Worm (Caenorhabditis elegans) whole organism, mixed stage, embryonic: ENCODE results near the gene F46F5.10.
A peak's percentile ranks its signal among the peaks of the same experiment; 100 is the strongest.

ENCODE experiments used
- M03D4.4 ChIP-seq: sonication (generic microtip); optimal IDR thresholded peaks from 2 replicates; lab custom pipeline; 2017; ENCODE audit warnings: mild to moderate bottlenecking, missing genetic modification characterization, missing compliant biosample characterization
- bed-3 ChIP-seq: fragments of 200-800 bp; sonication (Bioruptor generic); optimal IDR thresholded peaks from 3 replicates; lab custom pipeline; 2018; ENCODE audit warnings: mild to moderate bottlenecking, missing genetic modification characterization, moderate library complexity, missing compliant biosample characterization
- blmp-1 ChIP-seq: fragments of 150-350 bp; optimal IDR thresholded peaks from 2 replicates; lab custom pipeline; 2014; ENCODE audit warnings: missing biosample characterization, missing genetic modification characterization
- ceh-39 ChIP-seq: fragments of 150-350 bp; optimal IDR thresholded peaks from 2 replicates; lab custom pipeline; 2014; ENCODE audit warnings: missing biosample characterization, missing genetic modification characterization
- ceh-43 ChIP-seq: fragments of 200-800 bp; sonication (Bioruptor generic); optimal IDR thresholded peaks from 2 replicates; lab custom pipeline; 2018; ENCODE audit warnings: mild to moderate bottlenecking, missing genetic modification characterization, moderate library complexity, missing compliant biosample characterization
- ceh-83 ChIP-seq: fragments of 200-800 bp; sonication (Bioruptor generic); optimal IDR thresholded peaks from 2 replicates; lab custom pipeline; 2018; ENCODE audit warnings: mild to moderate bottlenecking, missing genetic modification characterization, missing compliant biosample characterization
- ces-1 ChIP-seq: fragments of 150-350 bp; optimal IDR thresholded peaks from 2 replicates; lab custom pipeline; 2014; ENCODE audit warnings: missing biosample characterization, missing genetic modification reagents, missing genetic modification characterization
- cnd-1 ChIP-seq: fragments of 200-800 bp; sonication (Bioruptor generic); optimal IDR thresholded peaks from 2 replicates; lab custom pipeline; 2018; ENCODE audit warnings: mild to moderate bottlenecking, missing genetic modification characterization, missing compliant biosample characterization
- drap-1 ChIP-seq: fragments of 200-800 bp; sonication (Bioruptor generic); optimal IDR thresholded peaks from 3 replicates; lab custom pipeline; 2018; ENCODE audit warnings: mild to moderate bottlenecking, missing genetic modification characterization, missing compliant biosample characterization
- elt-1 ChIP-seq: sonication (generic microtip); optimal IDR thresholded peaks from 2 replicates; lab custom pipeline; 2017; ENCODE audit warnings: missing genetic modification characterization, mild to moderate bottlenecking, missing compliant biosample characterization, antibody characterized with exemption, moderate library complexity, borderline replicate concordance; ENCODE audit not compliant: insufficient read depth
- elt-3 ChIP-seq: fragments of 150-350 bp; optimal IDR thresholded peaks from 2 replicates; lab custom pipeline; 2014; ENCODE audit warnings: missing biosample characterization, missing genetic modification characterization
- flh-1 ChIP-seq: fragments of 200-800 bp; sonication (Bioruptor generic); optimal IDR thresholded peaks from 2 replicates; lab custom pipeline; 2018; ENCODE audit warnings: mild to moderate bottlenecking, missing genetic modification characterization, moderate library complexity, missing compliant biosample characterization
- ham-2 ChIP-seq: fragments of 200-800 bp; sonication (Bioruptor generic); optimal IDR thresholded peaks from 2 replicates; lab custom pipeline; 2018; ENCODE audit warnings: mild to moderate bottlenecking, missing genetic modification characterization, missing compliant biosample characterization
- hlh-1 ChIP-seq: fragments of 150-350 bp; optimal IDR thresholded peaks from 2 replicates; lab custom pipeline; 2014; ENCODE audit warnings: missing biosample characterization, missing genetic modification reagents, missing genetic modification characterization
- lin-13 ChIP-seq: fragments of 150-350 bp; optimal IDR thresholded peaks from 2 replicates; lab custom pipeline; 2014; ENCODE audit warnings: missing biosample characterization, missing genetic modification characterization
- lin-32 ChIP-seq: fragments of 200-800 bp; sonication (Bioruptor generic); optimal IDR thresholded peaks from 2 replicates; lab custom pipeline; 2018; ENCODE audit warnings: mild to moderate bottlenecking, missing genetic modification characterization, missing compliant biosample characterization
- lsy-2 ChIP-seq: fragments of 150-350 bp; optimal IDR thresholded peaks from 2 replicates; lab custom pipeline; 2014; ENCODE audit warnings: missing biosample characterization, missing genetic modification characterization
- mab-5 ChIP-seq: fragments of 150-350 bp; optimal IDR thresholded peaks from 2 replicates; lab custom pipeline; 2014; ENCODE audit warnings: missing biosample characterization, missing genetic modification characterization
- mep-1 ChIP-seq: fragments of 150-350 bp; optimal IDR thresholded peaks from 2 replicates; lab custom pipeline; 2017; ENCODE audit warnings: missing biosample characterization, missing genetic modification reagents, missing genetic modification characterization, inconsistent platforms
- mls-2 ChIP-seq: sonication (generic microtip); optimal IDR thresholded peaks from 2 replicates; lab custom pipeline; 2016; ENCODE audit warnings: mild to moderate bottlenecking, missing genetic modification characterization, moderate library complexity, missing compliant biosample characterization
- nhr-12 ChIP-seq: fragments of 150-350 bp; optimal IDR thresholded peaks from 2 replicates; lab custom pipeline; 2014; ENCODE audit warnings: missing biosample characterization, missing genetic modification characterization
- nhr-2 ChIP-seq: fragments of 150-350 bp; optimal IDR thresholded peaks from 2 replicates; lab custom pipeline; 2014; ENCODE audit warnings: missing biosample characterization, missing genetic modification characterization
- nhr-237 ChIP-seq: fragments of 150-350 bp; optimal IDR thresholded peaks from 2 replicates; lab custom pipeline; 2014; ENCODE audit warnings: missing biosample characterization, missing genetic modification characterization
- nhr-28 ChIP-seq: fragments of 150-350 bp; optimal IDR thresholded peaks from 2 replicates; lab custom pipeline; 2014; ENCODE audit warnings: missing biosample characterization, missing genetic modification characterization
- nhr-76 ChIP-seq: sonication (generic microtip); optimal IDR thresholded peaks from 2 replicates; lab custom pipeline; 2017; ENCODE audit warnings: missing biosample characterization, missing genetic modification characterization
- pha-4 ChIP-seq: fragments of 150-350 bp; optimal IDR thresholded peaks from 2 replicates; lab custom pipeline; 2018; ENCODE audit warnings: missing biosample characterization, missing genetic modification reagents, missing genetic modification characterization
- sem-2 ChIP-seq: fragments of 200-800 bp; sonication (Bioruptor generic); optimal IDR thresholded peaks from 2 replicates; lab custom pipeline; 2018; ENCODE audit warnings: mild to moderate bottlenecking, missing genetic modification characterization, missing compliant biosample characterization
- snpc-4 ChIP-seq: fragments of 150-350 bp; optimal IDR thresholded peaks from 2 replicates; lab custom pipeline; 2014; ENCODE audit warnings: missing biosample characterization, missing genetic modification characterization
- sptf-1 ChIP-seq: sonication (generic microtip); optimal IDR thresholded peaks from 2 replicates; lab custom pipeline; 2017; ENCODE audit warnings: mild to moderate bottlenecking, missing genetic modification characterization, moderate library complexity, missing compliant biosample characterization
- tbx-8 ChIP-seq: fragments of 200-800 bp; sonication (Bioruptor generic); optimal IDR thresholded peaks from 2 replicates; lab custom pipeline; 2018; ENCODE audit warnings: mild to moderate bottlenecking, missing genetic modification characterization, moderate library complexity, missing compliant biosample characterization
- unc-120 ChIP-seq: sonication (generic microtip); optimal IDR thresholded peaks from 2 replicates; lab custom pipeline; 2017; ENCODE audit warnings: missing genetic modification characterization, missing compliant biosample characterization; ENCODE audit not compliant: poor library complexity, severe bottlenecking
- unc-39 ChIP-seq: fragments of 150-350 bp; optimal IDR thresholded peaks from 2 replicates; lab custom pipeline; 2014; ENCODE audit warnings: missing biosample characterization, missing genetic modification characterization
- unc-62 ChIP-seq: fragments of 150-350 bp; optimal IDR thresholded peaks from 2 replicates; lab custom pipeline; 2014; ENCODE audit warnings: missing biosample characterization, missing genetic modification reagents, missing genetic modification characterization
- zip-8 ChIP-seq: fragments of 150-350 bp; optimal IDR thresholded peaks from 2 replicates; lab custom pipeline; 2014; ENCODE audit warnings: missing biosample characterization, missing genetic modification characterization
- ztf-11 ChIP-seq: fragments of 150-350 bp; optimal IDR thresholded peaks from 2 replicates; lab custom pipeline; 2014; ENCODE audit warnings: missing biosample characterization, missing genetic modification characterization

The F46F5.10 gene

DNA sequence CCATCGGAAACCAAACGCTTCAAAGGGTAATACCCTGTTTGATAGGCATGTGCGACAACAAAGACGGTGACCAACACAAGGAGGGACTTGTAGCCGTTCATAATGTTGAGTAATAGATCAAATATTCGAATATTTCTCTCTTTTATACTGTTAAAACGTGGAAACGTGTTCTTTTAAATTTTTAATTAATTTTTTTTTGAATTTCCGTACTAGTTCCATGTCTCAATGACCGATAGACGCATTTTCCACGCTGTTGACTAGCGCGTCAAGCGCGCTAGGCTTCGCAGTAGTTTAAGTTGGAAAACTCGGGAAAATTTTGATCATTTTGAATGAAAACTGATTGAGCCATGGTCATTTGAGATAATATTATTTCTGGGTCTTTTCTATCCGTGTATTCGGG, 43.2 kb downstream of the F46F5.10 start, which contains the start of gene Y46B2A.3:
TSS of gene Y46B2A.3 (minus strand) at position 101 of the 400 bp plus-strand sequence.
- TF ChIP-seq ces-1: no peak
- no peak for TF ChIP-seq ceh-43
- no peak for TF ChIP-seq lsy-2 (tag; lab: Kevin White, UChicago)
- no peak for TF ChIP-seq mab-5 (tag; lab: Kevin White, UChicago)
- no peak for TF ChIP-seq nhr-237 (tag; lab: Kevin White, UChicago)
- no peak for TF ChIP-seq elt-1 (tag; lab: Kevin White, UChicago)
- TF ChIP-seq nhr-12 (tag; lab: Kevin White, UChicago): no peak
- TF ChIP-seq elt-3 (tag; lab: Kevin White, UChicago): no peak
- TF ChIP-seq lin-32 (GFP tag; lab: Kevin White, UChicago): no peak
- no peak for TF ChIP-seq ztf-11 (tag; lab: Kevin White, UChicago)
- no peak for TF ChIP-seq sptf-1 (tag; lab: Kevin White, UChicago)
- TF ChIP-seq hlh-1 (tag; lab: Kevin White, UChicago): no peak
- TF ChIP-seq ham-2: no peak
- no peak for TF ChIP-seq nhr-76
- TF ChIP-seq cnd-1 (tag; lab: Kevin White, UChicago): no peak

DNA sequence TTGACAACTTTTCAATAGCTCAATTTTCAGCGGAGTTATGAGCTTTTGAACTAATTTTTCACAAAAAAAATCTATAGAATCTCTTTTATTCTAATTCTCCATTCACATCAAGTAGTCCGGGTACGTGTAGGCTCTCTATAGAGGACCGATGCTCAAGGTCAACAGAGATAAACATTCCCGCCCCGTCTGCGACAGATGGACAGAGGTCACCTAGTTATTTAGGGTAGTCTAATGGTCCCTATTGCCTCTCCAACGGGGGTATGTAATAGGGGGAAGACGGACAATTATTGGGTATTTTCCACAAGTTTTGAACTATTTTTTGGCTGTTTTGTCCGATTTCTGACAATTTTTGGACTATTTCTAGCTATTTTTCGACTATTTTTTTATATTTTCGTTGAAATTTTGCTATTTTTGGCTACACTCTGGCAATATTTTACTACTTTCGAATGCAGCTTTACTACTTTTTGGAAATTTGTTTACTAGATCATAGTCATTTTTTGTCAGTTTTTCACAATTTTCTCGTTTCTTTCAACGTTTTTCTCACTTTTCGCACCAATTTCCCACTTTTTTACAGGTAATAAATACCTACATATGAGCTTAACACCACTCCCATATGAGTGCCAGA, 44.7 kb downstream of the F46F5.10 start, which contains the start of gene fbxc-51:
TSS of gene fbxc-51 (plus strand) at position 575 of the 625 bp plus-strand sequence.
- TF ChIP-seq nhr-28 (no peak), ceh-83 (GFP tag; lab: Kevin White, UChicago) (no peak), nhr-76 (no peak), nhr-2 (peak; percentile 71), ces-1 (no peak), lin-32 (GFP tag; lab: Kevin White, UChicago) (peak; percentile 18), cnd-1 (tag; lab: Kevin White, UChicago) (peak; percentile 94), ztf-11 (tag; lab: Kevin White, UChicago) (no peak), flh-1 (GFP tag; lab: Kevin White, UChicago) (no peak), nhr-237 (tag; lab: Kevin White, UChicago) (no peak)

DNA sequence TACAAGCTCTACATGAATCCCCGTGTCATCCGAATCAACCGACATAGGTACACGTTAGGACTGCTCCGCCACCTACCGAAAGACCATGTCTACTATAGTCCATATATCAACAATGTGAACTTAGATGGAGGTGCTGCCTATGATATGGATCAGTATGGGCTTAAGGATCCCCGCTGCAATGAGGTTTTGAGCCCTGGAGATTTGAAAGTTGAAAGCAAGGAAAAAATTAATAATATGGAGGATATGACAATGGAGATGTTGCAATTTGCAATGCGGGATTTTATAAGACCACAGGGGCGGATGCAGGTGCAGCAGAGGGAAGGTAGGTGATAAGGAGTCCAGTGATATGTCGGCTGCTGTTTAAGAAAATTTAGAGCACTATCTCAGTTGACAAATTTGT, 45.7 kb downstream of the F46F5.10 start:
- TF ChIP-seq unc-39 (tag; lab: Kevin White, UChicago) (no peak), ztf-11 (tag; lab: Kevin White, UChicago) (no peak), lin-13 (tag; lab: Kevin White, UChicago) (no peak), ces-1 (no peak), unc-120 (tag; lab: Kevin White, UChicago) (no peak), lsy-2 (tag; lab: Kevin White, UChicago) (no peak), sem-2 (GFP tag; lab: Kevin White, UChicago) (no peak), cnd-1 (tag; lab: Kevin White, UChicago) (no peak), hlh-1 (tag; lab: Kevin White, UChicago) (no peak), tbx-8 (GFP tag; lab: Kevin White, UChicago) (no peak), mab-5 (tag; lab: Kevin White, UChicago) (no peak), nhr-2 (no peak), nhr-12 (tag; lab: Kevin White, UChicago) (no peak), ceh-39 (tag; lab: Kevin White, UChicago) (no peak), mep-1 (tag; lab: Kevin White, UChicago) (no peak), zip-8 (tag; lab: Kevin White, UChicago) (no peak), blmp-1 (tag; lab: Kevin White, UChicago) (no peak)

DNA sequence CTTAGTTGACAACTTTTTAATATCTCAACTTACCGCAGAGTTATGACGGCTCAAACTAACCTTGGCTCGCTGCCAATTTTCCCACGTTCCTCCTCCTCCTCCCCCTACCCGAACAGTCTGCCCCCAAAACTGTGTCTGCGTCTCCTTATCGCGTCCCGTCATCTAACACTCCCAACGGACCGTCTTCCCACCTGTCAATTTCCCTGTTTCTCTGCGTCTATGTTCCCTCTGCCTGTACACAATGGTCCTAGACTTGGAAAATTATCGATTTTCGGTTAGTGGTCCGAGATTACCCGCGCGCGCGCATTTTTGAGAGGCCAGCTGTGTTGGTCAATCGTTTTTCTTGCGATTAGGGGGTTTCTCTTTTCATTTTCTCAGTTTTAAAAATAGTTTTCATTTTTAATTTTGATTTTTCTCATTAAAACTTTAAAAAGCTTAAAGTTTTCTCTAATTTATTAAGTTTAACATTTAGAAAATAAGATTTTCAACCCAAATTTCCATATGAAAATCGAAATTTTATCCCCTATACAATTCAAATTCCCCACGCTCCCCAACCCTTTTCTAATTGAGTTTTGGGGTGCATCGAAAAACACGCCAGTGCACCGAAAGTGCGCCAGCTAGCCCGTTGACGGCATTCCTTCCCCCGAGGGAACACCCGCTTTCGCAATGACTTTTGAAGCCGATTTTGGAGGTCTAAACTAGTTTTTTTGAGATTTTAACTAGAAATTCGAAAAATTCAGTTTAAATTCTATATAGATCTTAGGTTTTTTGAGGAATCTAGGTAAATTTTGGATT, 49.6 kb downstream of the F46F5.10 start, which contains the start of gene alg-2:
TSS of gene alg-2 (plus strand) at position 220 of the 795 bp plus-strand sequence.
- TF ChIP-seq ces-1 (peak; percentile 75), lin-13 (tag; lab: Kevin White, UChicago) (peak; percentile 19), drap-1 (GFP tag; lab: Kevin White, UChicago) (no peak), elt-1 (tag; lab: Kevin White, UChicago) (peak; percentile 93), pha-4 (tag; lab: Kevin White, UChicago) (no peak), bed-3 (GFP tag; lab: Kevin White, UChicago) (no peak), mab-5 (tag; lab: Kevin White, UChicago) (no peak), nhr-12 (tag; lab: Kevin White, UChicago) (no peak), lsy-2 (tag; lab: Kevin White, UChicago) (no peak), mep-1 (tag; lab: Kevin White, UChicago) (no peak), ztf-11 (tag; lab: Kevin White, UChicago) (no peak), snpc-4 (no peak), cnd-1 (tag; lab: Kevin White, UChicago) (peak; percentile 76), unc-39 (tag; lab: Kevin White, UChicago) (no peak), sem-2 (GFP tag; lab: Kevin White, UChicago) (no peak), unc-62 (GFP tag; lab: Kevin White, UChicago) (peak; percentile 48), hlh-1 (tag; lab: Kevin White, UChicago) (peak; percentile 32), nhr-28 (no peak), lin-32 (GFP tag; lab: Kevin White, UChicago) (peak; percentile 92), flh-1 (GFP tag; lab: Kevin White, UChicago) (no peak), ham-2 (peak; percentile 63), blmp-1 (tag; lab: Kevin White, UChicago) (no peak), M03D4.4 (tag; lab: Kevin White, UChicago) (no peak), nhr-237 (tag; lab: Kevin White, UChicago) (no peak), ceh-39 (tag; lab: Kevin White, UChicago) (peak; percentile 96), unc-120 (tag; lab: Kevin White, UChicago) (peak; percentile 28), ceh-43 (peak; percentile 43), ceh-83 (GFP tag; lab: Kevin White, UChicago) (no peak), nhr-2 (peak; percentile 71), mls-2 (peak; percentile 27), elt-3 (tag; lab: Kevin White, UChicago) (no peak), nhr-76 (no peak), sptf-1 (tag; lab: Kevin White, UChicago) (peak; percentile 56), tbx-8 (GFP tag; lab: Kevin White, UChicago) (no peak)
